Worm (Caenorhabditis elegans): ENCODE data around the gene C50E10.1.
"Not testable (repeated sequence)": the region's sequence is repeated elsewhere in the genome, so short reads cannot be mapped to it uniquely, and the experiment has no call there.

The C50E10.1 gene

DNA sequence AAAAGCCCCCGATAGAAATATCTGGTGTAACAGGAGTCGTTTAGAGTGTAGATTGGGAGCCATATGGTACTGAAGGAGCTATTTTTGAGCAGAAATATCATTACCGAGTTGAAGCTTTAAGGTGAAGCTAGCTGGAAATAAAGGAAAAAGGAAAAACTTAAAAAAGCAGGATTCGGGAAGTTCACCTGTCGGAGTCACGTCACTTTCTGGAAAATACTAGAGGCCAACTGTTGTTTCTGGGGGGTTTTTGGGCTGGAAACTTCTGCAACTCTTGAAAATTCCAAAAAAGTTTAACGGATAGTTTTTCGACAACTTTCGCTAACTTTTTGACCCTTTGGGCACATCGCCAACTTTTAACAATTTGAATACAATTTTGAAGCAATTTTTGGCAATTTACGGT lies 21.1 kb upstream of the C50E10.1 start, which contains the start of gene sre-53:
sre-53 (minus strand) TSS at position 101 of the 400 bp plus-strand sequence.
- TF ChIP-seq elt-2 (tag; optimal IDR thresholded peaks at IDR 0.05) (no peak), fax-1 (tag; optimal IDR thresholded peaks at IDR 0.05) (no peak), syd-9 (tag; optimal IDR thresholded peaks at IDR 0.05) (no peak), npax-4 (tag; optimal IDR thresholded peaks at IDR 0.05) (no peak), pat-9 (tag; optimal IDR thresholded peaks at IDR 0.05) (no peak), elt-4 (tag; optimal IDR thresholded peaks at IDR 0.05) (no peak), K02D7.2 (tag; optimal IDR thresholded peaks at IDR 0.05) (no peak), dve-1 (tag; optimal IDR thresholded peaks at IDR 0.05) (no peak)

DNA sequence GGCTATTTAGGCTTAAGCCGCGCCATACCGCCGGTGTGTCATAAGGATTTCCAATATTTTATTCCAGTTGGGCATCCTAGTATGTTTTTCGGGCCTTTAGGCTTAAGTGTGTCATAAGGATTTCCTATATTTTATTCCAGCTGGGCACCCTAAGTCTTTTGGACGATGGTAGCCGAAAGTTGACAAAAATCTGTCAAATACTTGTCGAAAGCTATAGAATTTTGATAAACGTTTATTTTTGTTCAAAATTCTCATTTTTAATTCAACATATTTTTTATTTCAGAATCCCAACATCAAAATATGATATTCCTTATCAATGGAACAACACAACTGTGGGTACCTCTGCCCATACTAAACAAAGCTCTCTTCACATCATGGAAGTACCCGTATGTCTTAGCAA lies 16.3 kb upstream of the C50E10.1 start, which contains the start of gene sre-49:
sre-49 (plus strand) TSS at position 301 of the 400 bp plus-strand sequence.
- not testable (repeated sequence) for TF ChIP-seq pag-3 (tag; optimal IDR thresholded peaks at IDR 0.05; ENCODE audit: borderline replicate concordance); ceh-19 (GFP tag; optimal IDR thresholded peaks at IDR 0.05); che-1 (tag; optimal IDR thresholded peaks at IDR 0.05)

DNA sequence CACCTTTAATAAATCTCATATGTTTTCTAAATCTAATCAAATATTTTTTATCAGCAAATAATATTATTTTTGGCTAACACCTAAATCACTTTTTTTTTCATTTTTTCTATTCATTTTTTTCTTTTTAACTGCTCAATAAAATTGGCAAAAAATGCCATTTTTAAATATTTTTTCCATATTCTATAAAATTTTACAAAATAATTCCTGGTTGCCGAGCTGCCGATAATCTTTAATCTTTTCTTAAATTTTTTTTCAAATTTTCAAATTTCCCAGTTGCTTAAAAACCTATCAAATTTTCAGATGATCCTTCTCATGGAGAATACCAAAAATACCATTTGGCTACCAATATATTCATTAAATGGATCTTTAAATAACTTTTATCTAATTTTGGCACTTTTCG lies 9.3 kb upstream of the C50E10.1 start, which contains the start of gene sre-51:
sre-51 (plus strand) TSS at position 301 of the 400 bp plus-strand sequence.
- TF ChIP-seq ceh-34 (tag; optimal IDR thresholded peaks at IDR 0.05) (no peak), ceh-48 (tag; optimal IDR thresholded peaks at IDR 0.05) (no peak), hlh-6 (tag; optimal IDR thresholded peaks at IDR 0.05) (no peak), sox-2 (GFP tag; IDR thresholded peaks at IDR 0.05) (no peak), hlh-15 (tag; optimal IDR thresholded peaks at IDR 0.05) (no peak), tbx-7 (tag; optimal IDR thresholded peaks at IDR 0.05) (no peak), zip-5 (tag; optimal IDR thresholded peaks at IDR 0.05) (no peak), gmeb-2 (tag; optimal IDR thresholded peaks at IDR 0.05) (no peak), unc-86 (tag; optimal IDR thresholded peaks at IDR 0.05) (no peak)

DNA sequence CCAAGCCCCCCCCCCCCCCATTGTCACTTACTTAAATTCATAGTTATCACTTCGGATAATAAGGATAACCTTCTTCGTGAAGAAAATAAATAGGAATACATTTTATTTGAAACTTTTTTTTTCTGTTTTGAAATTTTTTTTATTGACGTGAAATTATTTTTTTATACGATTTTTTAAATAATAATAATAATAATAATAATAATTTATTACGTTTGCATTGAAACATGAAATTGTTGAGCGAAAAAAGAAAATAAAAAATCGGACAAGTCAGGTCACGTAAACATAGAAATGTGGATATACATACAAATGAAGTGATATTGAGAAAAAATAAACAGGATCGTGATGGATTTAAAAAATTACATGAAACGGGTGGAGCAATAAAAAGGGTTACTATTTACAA lies 7.4 kb upstream of the C50E10.1 start, which contains the start of gene C50E10.2:
C50E10.2 (minus strand) TSS at position 101 of the 400 bp plus-strand sequence.
- TF ChIP-seq ceh-24 (tag; optimal IDR thresholded peaks at IDR 0.05) (no peak), Y22D7AL.16 (tag; optimal IDR thresholded peaks at IDR 0.05) (no peak), fax-1 (tag; optimal IDR thresholded peaks at IDR 0.05) (no peak)

DNA sequence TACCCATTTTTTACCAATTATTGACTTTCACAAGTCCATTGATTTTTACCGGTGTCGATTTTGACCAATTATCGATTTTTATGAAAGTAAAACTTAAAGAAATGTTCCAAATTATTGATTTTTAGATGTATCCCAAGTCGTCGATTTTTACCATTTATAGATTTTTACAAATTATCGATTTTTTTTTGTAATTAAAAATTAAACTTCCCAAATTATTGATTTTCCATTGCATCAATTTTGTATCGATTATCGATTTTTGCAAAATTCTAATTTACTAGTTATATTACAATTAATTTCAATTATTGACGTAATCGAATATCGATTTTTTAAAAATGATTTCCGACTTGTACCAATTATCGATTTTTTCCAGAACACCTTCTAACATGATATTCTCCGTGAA lies 888 bp upstream of the C50E10.1 start, which contains the start of gene sre-50:
sre-50 (plus strand) TSS at position 384 of the 400 bp plus-strand sequence.
- TF ChIP-seq T23F11.4 (GFP tag; optimal IDR thresholded peaks at IDR 0.05) = no peak
- peak; percentile 16 for TF ChIP-seq ceh-48 (tag; optimal IDR thresholded peaks at IDR 0.05)
- TF ChIP-seq rnt-1 (tag; optimal IDR thresholded peaks at IDR 0.05) = no peak

DNA sequence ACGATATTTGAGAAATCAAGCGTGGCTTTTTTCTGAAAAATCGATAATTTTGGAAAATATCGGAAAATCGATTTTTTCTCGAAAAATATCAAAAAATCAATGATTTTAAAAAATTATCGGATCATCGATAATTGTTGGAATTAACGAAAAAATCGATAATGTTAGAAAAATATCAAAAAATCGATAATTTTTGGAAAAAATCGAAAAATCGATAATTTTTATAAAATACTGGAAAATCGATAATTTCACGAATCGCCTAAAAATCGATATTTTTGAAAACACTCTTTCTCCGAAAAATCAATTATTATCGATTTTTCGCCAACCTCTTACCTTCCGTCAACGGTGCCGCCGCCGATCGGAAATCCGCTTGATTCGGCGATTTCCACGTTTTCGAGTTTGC lies 1.0 kb downstream of the C50E10.1 start:
- no peak for TF ChIP-seq ceh-2 (tag; optimal IDR thresholded peaks at IDR 0.05)
- no peak for TF ChIP-seq K02D7.2 (tag; optimal IDR thresholded peaks at IDR 0.05)
- no peak for TF ChIP-seq ref-2 (tag; optimal IDR thresholded peaks at IDR 0.05)
- TF ChIP-seq che-1 (tag; optimal IDR thresholded peaks at IDR 0.05) = no peak
- TF ChIP-seq ceh-48 (tag; optimal IDR thresholded peaks at IDR 0.05) = peak; percentile 68

DNA sequence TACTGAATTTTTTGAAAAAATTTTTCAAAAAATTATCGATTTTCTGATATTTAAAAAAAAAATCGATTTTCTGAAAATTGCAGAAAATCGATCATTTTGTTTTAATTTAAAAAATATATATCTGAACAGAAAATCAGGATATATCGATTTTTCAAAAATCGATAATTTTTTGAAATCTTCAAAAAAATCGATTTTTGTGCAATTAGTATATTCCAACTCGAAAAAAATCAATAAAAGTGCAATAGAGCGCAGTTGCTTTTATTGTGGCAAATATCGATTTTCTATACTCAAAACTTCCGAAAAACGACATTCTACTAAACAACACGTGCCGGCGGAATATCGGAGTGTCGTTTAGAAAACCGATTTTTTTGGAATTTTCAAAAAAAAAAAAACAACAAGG lies 1.6 kb downstream of the C50E10.1 start:
- TF ChIP-seq ceh-48 (tag; optimal IDR thresholded peaks at IDR 0.05) = peak; percentile 3
- no peak for TF ChIP-seq nhr-11 (tag; optimal IDR thresholded peaks at IDR 0.05)
- no peak for TF ChIP-seq pha-4 (tag; optimal IDR thresholded peaks at IDR 0.05)
- TF ChIP-seq ceh-22 (tag; optimal IDR thresholded peaks at IDR 0.05) = no peak
